Worm (Caenorhabditis elegans) whole organism, mixed stage, embryonic: ENCODE results near the gene srx-36.

ENCODE experiments used
- M03D4.4 ChIP-seq: sonication (generic microtip); optimal IDR thresholded peaks from 2 replicates; lab custom pipeline; 2017; ENCODE audit warnings: mild to moderate bottlenecking, missing genetic modification characterization, missing compliant biosample characterization
- bed-3 ChIP-seq: fragments of 200-800 bp; sonication (Bioruptor generic); optimal IDR thresholded peaks from 3 replicates; lab custom pipeline; 2018; ENCODE audit warnings: mild to moderate bottlenecking, missing genetic modification characterization, moderate library complexity, missing compliant biosample characterization
- ceh-43 ChIP-seq: fragments of 200-800 bp; sonication (Bioruptor generic); optimal IDR thresholded peaks from 2 replicates; lab custom pipeline; 2018; ENCODE audit warnings: mild to moderate bottlenecking, missing genetic modification characterization, moderate library complexity, missing compliant biosample characterization
- ces-1 ChIP-seq: fragments of 150-350 bp; optimal IDR thresholded peaks from 2 replicates; lab custom pipeline; 2014; ENCODE audit warnings: missing biosample characterization, missing genetic modification reagents, missing genetic modification characterization
- cnd-1 ChIP-seq: fragments of 200-800 bp; sonication (Bioruptor generic); optimal IDR thresholded peaks from 2 replicates; lab custom pipeline; 2018; ENCODE audit warnings: mild to moderate bottlenecking, missing genetic modification characterization, missing compliant biosample characterization
- drap-1 ChIP-seq: fragments of 200-800 bp; sonication (Bioruptor generic); optimal IDR thresholded peaks from 3 replicates; lab custom pipeline; 2018; ENCODE audit warnings: mild to moderate bottlenecking, missing genetic modification characterization, missing compliant biosample characterization
- elt-1 ChIP-seq: sonication (generic microtip); optimal IDR thresholded peaks from 2 replicates; lab custom pipeline; 2017; ENCODE audit warnings: missing genetic modification characterization, mild to moderate bottlenecking, missing compliant biosample characterization, antibody characterized with exemption, moderate library complexity, borderline replicate concordance; ENCODE audit not compliant: insufficient read depth
- elt-3 ChIP-seq: fragments of 150-350 bp; optimal IDR thresholded peaks from 2 replicates; lab custom pipeline; 2014; ENCODE audit warnings: missing biosample characterization, missing genetic modification characterization
- flh-1 ChIP-seq: fragments of 200-800 bp; sonication (Bioruptor generic); optimal IDR thresholded peaks from 2 replicates; lab custom pipeline; 2018; ENCODE audit warnings: mild to moderate bottlenecking, missing genetic modification characterization, moderate library complexity, missing compliant biosample characterization
- ham-2 ChIP-seq: fragments of 200-800 bp; sonication (Bioruptor generic); optimal IDR thresholded peaks from 2 replicates; lab custom pipeline; 2018; ENCODE audit warnings: mild to moderate bottlenecking, missing genetic modification characterization, missing compliant biosample characterization
- hlh-1 ChIP-seq: fragments of 150-350 bp; optimal IDR thresholded peaks from 2 replicates; lab custom pipeline; 2014; ENCODE audit warnings: missing biosample characterization, missing genetic modification reagents, missing genetic modification characterization
- lin-32 ChIP-seq: fragments of 200-800 bp; sonication (Bioruptor generic); optimal IDR thresholded peaks from 2 replicates; lab custom pipeline; 2018; ENCODE audit warnings: mild to moderate bottlenecking, missing genetic modification characterization, missing compliant biosample characterization
- lsy-2 ChIP-seq: fragments of 150-350 bp; optimal IDR thresholded peaks from 2 replicates; lab custom pipeline; 2014; ENCODE audit warnings: missing biosample characterization, missing genetic modification characterization
- mab-5 ChIP-seq: fragments of 150-350 bp; optimal IDR thresholded peaks from 2 replicates; lab custom pipeline; 2014; ENCODE audit warnings: missing biosample characterization, missing genetic modification characterization
- mep-1 ChIP-seq: fragments of 150-350 bp; optimal IDR thresholded peaks from 2 replicates; lab custom pipeline; 2017; ENCODE audit warnings: missing biosample characterization, missing genetic modification reagents, missing genetic modification characterization, inconsistent platforms
- mls-2 ChIP-seq: sonication (generic microtip); optimal IDR thresholded peaks from 2 replicates; lab custom pipeline; 2016; ENCODE audit warnings: mild to moderate bottlenecking, missing genetic modification characterization, moderate library complexity, missing compliant biosample characterization
- nhr-12 ChIP-seq: fragments of 150-350 bp; optimal IDR thresholded peaks from 2 replicates; lab custom pipeline; 2014; ENCODE audit warnings: missing biosample characterization, missing genetic modification characterization
- nhr-2 ChIP-seq: fragments of 150-350 bp; optimal IDR thresholded peaks from 2 replicates; lab custom pipeline; 2014; ENCODE audit warnings: missing biosample characterization, missing genetic modification characterization
- nhr-237 ChIP-seq: fragments of 150-350 bp; optimal IDR thresholded peaks from 2 replicates; lab custom pipeline; 2014; ENCODE audit warnings: missing biosample characterization, missing genetic modification characterization
- nhr-28 ChIP-seq: fragments of 150-350 bp; optimal IDR thresholded peaks from 2 replicates; lab custom pipeline; 2014; ENCODE audit warnings: missing biosample characterization, missing genetic modification characterization
- nhr-76 ChIP-seq: sonication (generic microtip); optimal IDR thresholded peaks from 2 replicates; lab custom pipeline; 2017; ENCODE audit warnings: missing biosample characterization, missing genetic modification characterization
- pha-4 ChIP-seq: fragments of 150-350 bp; optimal IDR thresholded peaks from 2 replicates; lab custom pipeline; 2018; ENCODE audit warnings: missing biosample characterization, missing genetic modification reagents, missing genetic modification characterization
- sem-2 ChIP-seq: fragments of 200-800 bp; sonication (Bioruptor generic); optimal IDR thresholded peaks from 2 replicates; lab custom pipeline; 2018; ENCODE audit warnings: mild to moderate bottlenecking, missing genetic modification characterization, missing compliant biosample characterization
- snpc-4 ChIP-seq: fragments of 150-350 bp; optimal IDR thresholded peaks from 2 replicates; lab custom pipeline; 2014; ENCODE audit warnings: missing biosample characterization, missing genetic modification characterization
- sptf-1 ChIP-seq: sonication (generic microtip); optimal IDR thresholded peaks from 2 replicates; lab custom pipeline; 2017; ENCODE audit warnings: mild to moderate bottlenecking, missing genetic modification characterization, moderate library complexity, missing compliant biosample characterization
- tbx-8 ChIP-seq: fragments of 200-800 bp; sonication (Bioruptor generic); optimal IDR thresholded peaks from 2 replicates; lab custom pipeline; 2018; ENCODE audit warnings: mild to moderate bottlenecking, missing genetic modification characterization, moderate library complexity, missing compliant biosample characterization
- unc-120 ChIP-seq: sonication (generic microtip); optimal IDR thresholded peaks from 2 replicates; lab custom pipeline; 2017; ENCODE audit warnings: missing genetic modification characterization, missing compliant biosample characterization; ENCODE audit not compliant: poor library complexity, severe bottlenecking
- unc-39 ChIP-seq: fragments of 150-350 bp; optimal IDR thresholded peaks from 2 replicates; lab custom pipeline; 2014; ENCODE audit warnings: missing biosample characterization, missing genetic modification characterization
- unc-62 ChIP-seq: fragments of 150-350 bp; optimal IDR thresholded peaks from 2 replicates; lab custom pipeline; 2014; ENCODE audit warnings: missing biosample characterization, missing genetic modification reagents, missing genetic modification characterization
- zip-8 ChIP-seq: fragments of 150-350 bp; optimal IDR thresholded peaks from 2 replicates; lab custom pipeline; 2014; ENCODE audit warnings: missing biosample characterization, missing genetic modification characterization
- ztf-11 ChIP-seq: fragments of 150-350 bp; optimal IDR thresholded peaks from 2 replicates; lab custom pipeline; 2014; ENCODE audit warnings: missing biosample characterization, missing genetic modification characterization

Gene srx-36

DNA sequence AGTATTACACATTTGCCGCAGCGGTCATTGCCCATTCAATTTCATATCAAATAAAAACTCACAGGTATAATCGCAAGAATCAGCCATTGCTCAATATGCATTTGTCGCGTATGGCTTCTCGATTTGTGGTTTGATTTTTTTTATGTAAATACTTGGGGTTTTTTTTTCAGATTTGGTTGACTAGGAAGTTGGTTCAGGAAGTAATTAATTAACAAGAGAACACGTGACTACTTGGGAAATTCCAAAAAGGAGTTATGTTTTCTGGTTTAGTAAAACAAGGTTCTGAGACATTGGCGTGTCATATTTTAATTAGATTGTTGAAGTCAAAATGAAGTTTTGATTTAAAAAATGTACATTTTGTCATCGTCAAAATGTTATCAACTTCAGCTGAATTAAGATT, at the start of gene srx-36:
Gene srx-36, minus strand, starts transcription at position 101 of the 400 bp plus-strand sequence.
- TF ChIP-seq M03D4.4 (tag; lab: Kevin White, UChicago) (no peak), unc-39 (tag; lab: Kevin White, UChicago) (no peak), snpc-4 (no peak), sptf-1 (no peak), mep-1 (tag; lab: Kevin White, UChicago) (no peak), unc-120 (tag; lab: Kevin White, UChicago) (no peak), ham-2 (GFP tag; lab: Kevin White, UChicago) (no peak), ceh-43 (GFP tag; lab: Kevin White, UChicago) (no peak), mls-2 (no peak), nhr-12 (tag; lab: Kevin White, UChicago) (no peak), pha-4 (tag; lab: Kevin White, UChicago) (no peak), tbx-8 (no peak), bed-3 (no peak), mab-5 (tag; lab: Kevin White, UChicago) (no peak)

DNA sequence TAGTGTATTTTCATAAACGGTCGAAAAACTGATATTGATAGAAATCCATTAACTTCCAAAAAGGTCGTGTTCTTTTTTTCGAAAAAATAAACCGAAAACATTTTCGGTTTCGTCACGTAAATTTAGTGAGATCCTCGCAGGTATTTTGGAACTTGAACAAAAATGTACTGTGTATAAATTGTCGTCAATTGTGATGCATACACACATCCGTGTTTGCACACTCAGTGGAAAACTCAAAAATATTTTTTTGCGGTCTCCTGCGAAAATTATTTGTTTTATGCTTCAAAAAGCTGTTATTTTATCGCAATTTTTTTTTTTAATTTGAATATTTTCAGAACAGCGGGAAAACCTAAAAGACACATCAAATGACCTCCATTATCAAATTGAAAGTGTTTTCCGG, 48.0 kb upstream of the srx-36 start, which contains the start of gene cpsf-2:
Gene cpsf-2, plus strand, starts transcription at position 330 of the 400 bp plus-strand sequence.
- TF ChIP-seq nhr-76 (tag; lab: Kevin White, UChicago) (no peak), sem-2 (GFP tag; lab: Kevin White, UChicago) (no peak), cnd-1 (no peak), ham-2 (GFP tag; lab: Kevin White, UChicago) (no peak), nhr-237 (tag; lab: Kevin White, UChicago) (peak; percentile 9)

DNA sequence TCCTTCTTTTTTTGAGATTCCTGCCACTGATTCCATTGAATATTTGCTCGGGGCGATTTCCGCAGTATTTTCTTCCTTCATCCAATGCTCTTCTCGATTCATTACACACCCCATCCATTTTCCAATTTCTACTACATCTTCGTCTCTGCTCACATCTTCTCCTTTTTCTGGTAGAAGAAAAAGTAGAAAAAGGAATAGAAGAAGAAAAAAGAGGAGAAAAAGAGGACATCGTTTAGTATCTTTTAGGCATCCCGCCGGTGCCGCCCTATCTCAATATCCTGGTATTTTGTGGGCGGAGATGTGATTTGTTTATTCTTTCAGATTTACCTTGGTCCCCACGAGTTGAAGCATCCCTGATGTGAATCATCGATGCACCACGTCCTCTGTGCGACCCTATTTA, 44.3 kb upstream of the srx-36 start, which contains the start of gene lgc-39:
Gene lgc-39, plus strand, starts transcription at position 301 of the 400 bp plus-strand sequence.
- no peak for TF ChIP-seq cnd-1

DNA sequence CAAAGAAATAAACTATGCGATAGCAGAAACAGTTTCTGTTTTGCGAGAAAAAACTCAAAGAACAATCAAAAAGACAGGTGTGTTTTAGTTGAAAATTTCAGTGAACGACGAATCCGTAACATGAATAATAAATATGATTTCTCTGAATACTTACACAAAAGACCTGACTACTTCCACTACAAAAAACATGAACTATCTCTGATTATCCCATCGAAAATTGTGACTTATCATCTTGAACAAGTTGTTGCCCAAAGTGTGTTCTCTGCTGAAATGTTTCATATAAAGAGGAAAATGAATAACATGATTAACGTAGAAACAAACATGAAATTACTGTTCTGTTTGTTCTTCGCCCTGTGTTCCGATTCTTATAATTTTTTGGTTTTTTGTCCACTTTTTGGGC, 35.8 kb upstream of the srx-36 start, which contains the start of gene ugt-36:
Gene ugt-36, plus strand, starts transcription at position 301 of the 400 bp plus-strand sequence.
- TF ChIP-seq lin-32 (GFP tag; lab: Kevin White, UChicago): no peak

DNA sequence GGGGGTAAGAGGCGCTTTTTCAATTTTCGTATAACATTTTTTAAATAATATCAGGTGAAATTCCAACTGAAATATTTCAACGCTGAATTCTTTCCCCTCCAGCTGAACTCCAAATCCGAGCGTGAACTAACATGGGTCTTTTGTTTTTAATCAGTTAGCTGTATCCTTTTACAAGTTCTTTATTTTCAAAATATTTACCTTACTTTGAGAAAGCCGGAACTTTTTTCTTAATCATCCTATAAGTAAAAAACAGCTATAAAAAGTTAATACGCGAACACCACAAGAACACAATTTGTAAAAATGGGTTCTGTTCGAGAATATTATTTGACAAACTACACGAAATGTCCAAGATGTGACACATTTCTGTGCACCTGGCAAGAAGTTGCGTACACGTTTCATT, 33.3 kb upstream of the srx-36 start, which contains the start of gene srh-83:
Gene srh-83, plus strand, starts transcription at position 301 of the 400 bp plus-strand sequence.
- TF ChIP-seq mab-5 (tag; lab: Kevin White, UChicago) (no peak), sptf-1 (no peak), nhr-12 (tag; lab: Kevin White, UChicago) (no peak), lsy-2 (tag; lab: Kevin White, UChicago) (no peak), nhr-2 (tag; lab: Kevin White, UChicago) (no peak)

DNA sequence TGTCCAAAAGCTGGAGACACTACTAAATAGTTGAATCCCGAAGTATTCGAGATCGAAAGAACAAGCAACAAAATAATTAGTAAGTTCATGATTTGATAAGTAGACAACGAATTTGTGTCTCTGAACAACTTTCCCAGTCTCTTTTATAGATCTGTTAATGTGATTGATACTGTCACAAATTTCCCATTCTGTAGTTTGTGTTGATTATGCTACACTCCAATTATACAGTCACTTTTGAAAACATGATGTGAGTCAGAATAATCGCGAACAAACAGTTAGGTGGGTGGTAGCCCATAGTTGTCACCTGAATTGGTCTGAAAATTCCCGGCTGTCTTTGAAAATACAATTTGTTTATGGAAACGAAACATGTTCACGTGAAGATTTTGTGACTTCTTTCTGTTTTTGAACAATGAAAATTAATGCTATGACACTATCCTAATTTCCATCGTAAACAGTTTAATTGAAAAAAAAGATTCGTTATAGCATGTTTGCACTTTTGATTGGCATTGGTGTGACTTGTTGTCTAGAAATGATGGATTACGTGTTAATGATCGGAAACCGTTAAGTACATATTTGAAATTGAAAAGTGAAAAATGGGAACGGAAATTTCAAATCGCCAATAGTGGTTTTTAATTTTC, 32.7 kb upstream of the srx-36 start, which contains the start of gene ugt-41:
Gene ugt-41, minus strand, starts transcription at position 119 of the 638 bp plus-strand sequence.
- TF ChIP-seq drap-1: no peak
- no peak for TF ChIP-seq unc-62 (GFP tag; lab: Kevin White, UChicago)
- no peak for TF ChIP-seq mep-1 (tag; lab: Kevin White, UChicago)
- TF ChIP-seq hlh-1 (tag; lab: Kevin White, UChicago): no peak
- TF ChIP-seq ces-1: no peak
- no peak for TF ChIP-seq nhr-237 (tag; lab: Kevin White, UChicago)
- no peak for TF ChIP-seq nhr-28 (tag; lab: Kevin White, UChicago)
- no peak for TF ChIP-seq snpc-4
- no peak for TF ChIP-seq lsy-2 (tag; lab: Kevin White, UChicago)
- no peak for TF ChIP-seq elt-3 (tag; lab: Kevin White, UChicago)
- no peak for TF ChIP-seq lin-32 (GFP tag; lab: Kevin White, UChicago)
- no peak for TF ChIP-seq elt-1
- no peak for TF ChIP-seq ztf-11 (tag; lab: Kevin White, UChicago)
- no peak for TF ChIP-seq cnd-1
- no peak for TF ChIP-seq zip-8 (tag; lab: Kevin White, UChicago)
- no peak for TF ChIP-seq flh-1 (GFP tag; lab: Kevin White, UChicago)
- no peak for TF ChIP-seq ham-2 (GFP tag; lab: Kevin White, UChicago)
- TF ChIP-seq unc-120 (tag; lab: Kevin White, UChicago): no peak
- TF ChIP-seq bed-3: no peak
- TF ChIP-seq mab-5 (tag; lab: Kevin White, UChicago): no peak
